Fruit fly (Drosophila melanogaster): ENCODE data around the gene ssp5.

Gene ssp5

dm6 chr3R:12032842-12033241, at the start of gene ssp5:
Gene ssp5 (plus strand): TSS chr3R:12033142.
- TF ChIP-seq h (GFP tag; optimal IDR thresholded peaks at IDR 0.05) (no peak), br (GFP tag; optimal IDR thresholded peaks at IDR 0.05) (no peak), tai (GFP tag; optimal IDR thresholded peaks at IDR 0.05) (no peak), Abd-B (GFP tag; optimal IDR thresholded peaks at IDR 0.05) (no peak), dl (GFP tag; optimal IDR thresholded peaks at IDR 0.05; ENCODE audit: insufficient read depth in 1 of 2, partially characterized antibody in 2 of 2) (no peak), usp (GFP tag; optimal IDR thresholded peaks at IDR 0.05) (no peak), Vsx2 (GFP tag; optimal IDR thresholded peaks at IDR 0.05; ENCODE audit: partially characterized antibody) (no peak), lola (GFP tag; optimal IDR thresholded peaks at IDR 0.05) (no peak), Hnf4 (GFP tag; optimal IDR thresholded peaks at IDR 0.05) (no peak), woc (GFP tag; optimal IDR thresholded peaks at IDR 0.05) (no peak), fru (GFP tag; optimal IDR thresholded peaks at IDR 0.05) (no peak)

dm6 chr3R:11984441-11984840, 48.5 kb upstream of the ssp5 start, which contains the start of gene CG3397:
Gene CG3397 (minus strand): TSS chr3R:11984541.
- TF ChIP-seq sage (GFP tag; optimal IDR thresholded peaks at IDR 0.05), result peak; percentile 16
- TF ChIP-seq ey (GFP tag; optimal IDR thresholded peaks at IDR 0.05), result no peak

dm6 chr3R:11984862-11985261, 48.1 kb upstream of the ssp5 start:
- no peak for TF ChIP-seq GATAd (GFP tag; optimal IDR thresholded peaks at IDR 0.05)
- no peak for TF ChIP-seq pan (optimal IDR thresholded peaks at IDR 0.05)
- TF ChIP-seq Dif (GFP tag; optimal IDR thresholded peaks at IDR 0.05; ENCODE audit: partially characterized antibody), result peak; percentile 48
- TF ChIP-seq woc (GFP tag; optimal IDR thresholded peaks at IDR 0.05), result no peak

- TF ChIP-seq Rel (GFP tag; optimal IDR thresholded peaks at IDR 0.05), result no peak
- no peak for TF ChIP-seq Rel (tag; optimal IDR thresholded peaks at IDR 0.05)
- TF ChIP-seq Sp1 (GFP tag; optimal IDR thresholded peaks at IDR 0.05), result no peak
- TF ChIP-seq Myc (optimal IDR thresholded peaks at IDR 0.05), result no peak
- no peak for TF ChIP-seq ey (GFP tag; optimal IDR thresholded peaks at IDR 0.05)
- no peak for TF ChIP-seq psq (GFP tag; optimal IDR thresholded peaks at IDR 0.05)
- TF ChIP-seq Vsx2 (GFP tag; optimal IDR thresholded peaks at IDR 0.05; ENCODE audit: partially characterized antibody), result no peak
- TF ChIP-seq fru (GFP tag; optimal IDR thresholded peaks at IDR 0.05), result no peak
- no peak for TF ChIP-seq GATAd (GFP tag; optimal IDR thresholded peaks at IDR 0.05)
- TF ChIP-seq CrebA (GFP tag; optimal IDR thresholded peaks at IDR 0.05; ENCODE audit: borderline replicate concordance), result no peak
- no peak for TF ChIP-seq pan (optimal IDR thresholded peaks at IDR 0.05)
- TF ChIP-seq CG9705 (GFP tag; optimal IDR thresholded peaks at IDR 0.05), result no peak
- TF ChIP-seq foxo (GFP tag; optimal IDR thresholded peaks at IDR 0.05), result no peak
- TF ChIP-seq Hnf4 (GFP tag; optimal IDR thresholded peaks at IDR 0.05), result no peak
- no peak for TF ChIP-seq jim (GFP tag; optimal IDR thresholded peaks at IDR 0.05)
- TF ChIP-seq h (GFP tag; optimal IDR thresholded peaks at IDR 0.05), result no peak
Measured at dm6 chr3R:11989206-11989605, 43.7 kb upstream of the ssp5 start.

dm6 chr3R:11989996-11990395, 42.9 kb upstream of the ssp5 start:
- no peak for TF ChIP-seq dl (GFP tag; optimal IDR thresholded peaks at IDR 0.05; ENCODE audit: insufficient read depth in 1 of 2, partially characterized antibody in 2 of 2)

DNA sequence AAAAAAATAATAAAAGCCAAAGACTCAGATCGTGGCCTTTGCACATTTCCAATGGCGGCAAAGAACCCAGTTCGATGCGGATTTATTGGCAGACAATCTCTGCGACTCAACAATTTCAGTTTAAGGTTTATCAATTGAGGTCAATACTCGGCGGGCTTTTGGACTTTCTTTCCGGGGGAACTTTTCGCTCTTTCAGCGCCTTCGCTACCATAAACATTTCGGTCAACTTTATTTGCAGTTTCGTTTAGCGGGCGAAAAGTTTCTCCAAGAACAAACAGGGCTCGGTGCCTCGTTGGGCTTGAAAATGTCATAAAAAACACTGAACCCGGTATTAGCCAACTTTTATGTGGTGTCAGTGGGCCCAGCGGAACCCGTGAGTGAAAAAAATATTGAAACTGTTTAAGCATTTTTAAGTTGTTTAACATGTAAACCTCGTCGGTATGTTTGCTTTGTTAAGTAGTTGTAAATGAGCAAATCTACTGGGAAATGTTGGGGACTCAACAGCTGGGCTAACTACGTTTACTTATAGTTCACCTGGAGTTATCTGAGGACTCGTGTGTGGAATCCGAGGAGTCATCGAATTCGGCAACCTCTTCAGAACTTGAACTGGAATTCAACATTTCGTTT, 41.3 kb upstream of the ssp5 start:
- no peak for TF ChIP-seq ey (GFP tag; optimal IDR thresholded peaks at IDR 0.05)
- no peak for TF ChIP-seq Hr78 (GFP tag; optimal IDR thresholded peaks at IDR 0.05)
- no peak for TF ChIP-seq Hr83 (GFP tag; optimal IDR thresholded peaks at IDR 0.05; ENCODE audit: poor library complexity, severe bottlenecking)
- TF ChIP-seq OdsH (GFP tag; optimal IDR thresholded peaks at IDR 0.05), result no peak
- no peak for TF ChIP-seq Rel (GFP tag; optimal IDR thresholded peaks at IDR 0.05)
- peak; percentile 59 for TF ChIP-seq Rel (tag; optimal IDR thresholded peaks at IDR 0.05)
- TF ChIP-seq Jra (GFP tag; optimal IDR thresholded peaks at IDR 0.05), result no peak

Data from whole organism, wandering third instar larva.